Worm (Caenorhabditis elegans) whole organism, L4 larva: ENCODE results near the gene efl-2.

Source experiments
- F44E2.7 ChIP-seq: fragments of 200-800 bp; sonication (Bioruptor generic); IDR thresholded peaks from 2 replicates; pipeline ENCODE4 v2.1.2; 2022; ENCODE audit warnings: missing genetic modification characterization, missing compliant biosample characterization
- F49E8.2 ChIP-seq: sonication (generic microtip); optimal IDR thresholded peaks from 2 replicates; lab custom pipeline; 2016; ENCODE audit warnings: missing compliant biosample characterization, mild to moderate bottlenecking, missing genetic modification characterization, borderline replicate concordance
- Y105C5A.15 ChIP-seq: fragments of 200-800 bp; sonication (Bioruptor generic); IDR thresholded peaks from 2 replicates; pipeline ENCODE4 v1.3.6; 2022; ENCODE audit warnings: missing genetic modification characterization, missing compliant biosample characterization
- cey-2 ChIP-seq: sonication (generic microtip); optimal IDR thresholded peaks from 3 replicates; lab custom pipeline; 2017; ENCODE audit warnings: missing genetic modification characterization, mild to moderate bottlenecking, missing compliant biosample characterization, antibody characterized with exemption, borderline replicate concordance; ENCODE audit not compliant: insufficient read depth
- dpl-1 ChIP-seq: fragments of 150-350 bp; optimal IDR thresholded peaks from 2 replicates; lab custom pipeline; 2014; ENCODE audit warnings: missing biosample characterization, missing genetic modification reagents, missing genetic modification characterization
- fos-1 ChIP-seq: fragments of 150-350 bp; optimal IDR thresholded peaks from 2 replicates; lab custom pipeline; 2014; ENCODE audit warnings: missing biosample characterization, missing genetic modification characterization
- hlh-11 ChIP-seq: fragments of 200-800 bp; sonication (Bioruptor generic); optimal IDR thresholded peaks from 2 replicates; lab custom pipeline; 2018; ENCODE audit warnings: mild to moderate bottlenecking, missing genetic modification characterization, missing compliant biosample characterization
- lim-7 ChIP-seq: fragments of 200-800 bp; sonication (Bioruptor generic); IDR thresholded peaks from 2 replicates; pipeline ENCODE4 v1.3.6; 2022; ENCODE audit warnings: missing genetic modification characterization, missing compliant biosample characterization
- madf-5 ChIP-seq, 2 experiments: fragments of 200-800 bp; sonication (Bioruptor generic); IDR thresholded peaks; 2 replicates each; pipeline ENCODE4 v1.3.6; 2022; ENCODE audit warnings: missing compliant biosample characterization in 2 of 2, missing genetic modification characterization in 2 of 2
- nhr-10 ChIP-seq: fragments of 150-350 bp; optimal IDR thresholded peaks from 2 replicates; lab custom pipeline; 2014; ENCODE audit warnings: missing biosample characterization, missing genetic modification characterization
- skn-1 ChIP-seq: fragments of 150-350 bp; optimal IDR thresholded peaks from 2 replicates; lab custom pipeline; 2014; ENCODE audit warnings: missing biosample characterization, missing genetic modification characterization

ce11 chrII:13376112-13376511 lies 29.8 kb upstream of the efl-2 start, which contains the start of gene Y48C3A.12:
- no peak for TF ChIP-seq lim-7
- no peak for TF ChIP-seq madf-5 (GFP tag; IDR thresholded peaks at IDR 0.05; lab: Robert Waterston, UW)
- no peak for TF ChIP-seq Y105C5A.15
- no peak for TF ChIP-seq hlh-11
- no peak for TF ChIP-seq F44E2.7 (GFP tag; lab: Robert Waterston, UW)
- TF ChIP-seq cey-2 (tag; lab: Kevin White, UChicago) = no peak
- TF ChIP-seq fos-1 (tag; lab: Kevin White, UChicago) = no peak
- TF ChIP-seq dpl-1 (GFP tag; lab: Kevin White, UChicago) = no peak
- TF ChIP-seq nhr-10 (tag; lab: Kevin White, UChicago) = no peak
- no peak for TF ChIP-seq F49E8.2
- TF ChIP-seq skn-1 (tag; lab: Kevin White, UChicago) = no peak
